Fruit fly (Drosophila melanogaster): ENCODE results near the gene SPE.
A peak's percentile ranks its signal among the peaks of the same experiment; 100 is the strongest.

Gene SPE

DNA sequence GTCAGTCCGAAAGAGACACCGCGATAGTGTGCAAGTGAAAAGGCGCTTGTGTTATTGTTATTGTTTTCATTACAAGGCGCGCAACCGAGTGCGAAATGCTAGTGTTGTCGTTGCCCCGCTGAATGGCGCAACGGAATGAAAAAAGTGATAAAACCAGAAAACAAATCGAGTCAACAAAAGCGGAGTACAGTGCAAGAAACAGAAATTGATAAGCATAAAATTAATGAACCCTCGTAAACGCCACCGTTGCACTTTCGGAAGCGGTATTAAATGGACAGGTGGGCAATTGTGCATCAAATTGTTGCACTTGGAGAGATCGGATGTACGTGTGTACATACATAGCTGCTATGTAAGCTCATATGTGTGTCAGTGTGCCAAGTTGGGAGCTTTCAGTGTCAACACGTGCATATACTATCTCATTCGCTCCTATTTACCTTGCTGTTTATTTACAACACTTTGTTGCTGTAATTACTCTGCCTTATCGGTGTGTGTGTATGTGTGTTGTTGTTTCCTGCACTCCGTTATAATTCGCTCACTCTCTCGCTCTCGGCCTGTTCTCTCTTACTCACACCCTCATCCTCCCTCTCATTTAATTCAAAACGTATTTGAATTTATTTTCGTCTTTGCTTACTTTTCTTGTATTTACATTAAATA, 37.5 kb downstream of the SPE start (continued):
- TF ChIP-seq Hr4 (GFP tag; optimal IDR thresholded peaks at IDR 0.05): peak; percentile 56
- peak; percentile 71 for TF ChIP-seq CG15336 (GFP tag; IDR thresholded peaks at IDR 0.05)
- TF ChIP-seq CG4318 (GFP tag; optimal IDR thresholded peaks at IDR 0.05): no peak
- TF ChIP-seq svp (GFP tag): peak; percentile 75
- peak; percentile 6 for TF ChIP-seq dac (GFP tag; optimal IDR thresholded peaks at IDR 0.05)
- peak; percentile 61 for TF ChIP-seq CG3919 (GFP tag; optimal IDR thresholded peaks at IDR 0.05)
- TF ChIP-seq Eip78C (GFP tag): peak; percentile 91
- TF ChIP-seq CG6163 (GFP tag; IDR thresholded peaks at IDR 0.05): peak; percentile 65
- TF ChIP-seq pdm3 (GFP tag; optimal IDR thresholded peaks at IDR 0.05): peak; percentile 26
- no peak for TF ChIP-seq cyc (GFP tag; optimal IDR thresholded peaks at IDR 0.05)
- no peak for TF ChIP-seq fd59A (GFP tag; optimal IDR thresholded peaks at IDR 0.05)
- TF ChIP-seq CG31627 (GFP tag; optimal IDR thresholded peaks at IDR 0.05): no peak
- peak; percentile 17 for TF ChIP-seq esn (GFP tag; optimal IDR thresholded peaks at IDR 0.05)
- peak; percentile 33 for TF ChIP-seq Sox102F (GFP tag; optimal IDR thresholded peaks at IDR 0.05)
- peak; percentile 78 for TF ChIP-seq CG7368 (GFP tag; optimal IDR thresholded peaks at IDR 0.05)
- TF ChIP-seq Sox14 (GFP tag; optimal IDR thresholded peaks at IDR 0.05): peak; percentile 36
- peak; percentile 46 for TF ChIP-seq CG11762 (GFP tag; optimal IDR thresholded peaks at IDR 0.05; ENCODE audit: insufficient read depth)

DNA sequence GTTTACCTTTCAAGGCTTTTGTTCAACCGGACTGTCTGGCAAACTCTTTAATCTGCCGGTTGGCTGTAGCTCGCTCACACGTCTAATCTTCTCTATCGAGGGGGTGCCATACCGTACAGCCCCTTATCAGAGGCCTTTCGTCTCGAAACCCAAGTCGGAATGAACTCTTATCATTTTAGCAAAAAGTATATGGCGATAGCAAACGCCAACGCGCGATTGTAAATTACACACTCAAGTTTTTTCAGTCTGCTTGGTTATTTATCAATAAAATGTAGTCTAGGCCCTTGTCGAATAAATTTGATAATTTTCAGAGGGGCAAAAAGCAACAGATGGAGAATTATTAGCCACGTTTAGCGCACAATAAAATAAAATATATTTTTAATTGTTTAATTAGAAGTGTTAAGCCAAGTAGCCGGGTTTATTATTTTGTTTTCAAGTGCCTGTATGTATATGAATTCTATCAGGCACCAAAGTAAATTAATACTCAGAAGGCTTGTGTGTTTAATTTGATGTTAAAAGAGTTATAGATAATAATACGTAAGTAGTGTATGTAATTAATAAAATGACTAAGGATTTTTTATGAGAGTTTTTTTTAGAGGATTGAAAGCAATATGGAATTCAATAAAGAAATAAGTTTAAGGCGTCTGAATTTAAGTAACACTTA, 38.9 kb downstream of the SPE start:
- TF ChIP-seq CG16779 (tag; optimal IDR thresholded peaks at IDR 0.05) (no peak), CG10669 (GFP tag; optimal IDR thresholded peaks at IDR 0.05) (no peak), fkh (GFP tag; optimal IDR thresholded peaks at IDR 0.05) (peak; percentile 34), Eip75B (GFP tag; optimal IDR thresholded peaks at IDR 0.05) (no peak), svp (GFP tag) (peak; percentile 83), Eip93F (GFP tag; optimal IDR thresholded peaks at IDR 0.05) (peak; percentile 75), CG31627 (GFP tag; optimal IDR thresholded peaks at IDR 0.05) (no peak), Eip78C (GFP tag) (peak; percentile 1), esn (GFP tag; optimal IDR thresholded peaks at IDR 0.05) (no peak), eg (GFP tag; IDR thresholded peaks at IDR 0.05) (no peak), CG11762 (GFP tag; optimal IDR thresholded peaks at IDR 0.05; ENCODE audit: insufficient read depth) (no peak), vri (GFP tag; optimal IDR thresholded peaks at IDR 0.05) (peak; percentile 72)

DNA sequence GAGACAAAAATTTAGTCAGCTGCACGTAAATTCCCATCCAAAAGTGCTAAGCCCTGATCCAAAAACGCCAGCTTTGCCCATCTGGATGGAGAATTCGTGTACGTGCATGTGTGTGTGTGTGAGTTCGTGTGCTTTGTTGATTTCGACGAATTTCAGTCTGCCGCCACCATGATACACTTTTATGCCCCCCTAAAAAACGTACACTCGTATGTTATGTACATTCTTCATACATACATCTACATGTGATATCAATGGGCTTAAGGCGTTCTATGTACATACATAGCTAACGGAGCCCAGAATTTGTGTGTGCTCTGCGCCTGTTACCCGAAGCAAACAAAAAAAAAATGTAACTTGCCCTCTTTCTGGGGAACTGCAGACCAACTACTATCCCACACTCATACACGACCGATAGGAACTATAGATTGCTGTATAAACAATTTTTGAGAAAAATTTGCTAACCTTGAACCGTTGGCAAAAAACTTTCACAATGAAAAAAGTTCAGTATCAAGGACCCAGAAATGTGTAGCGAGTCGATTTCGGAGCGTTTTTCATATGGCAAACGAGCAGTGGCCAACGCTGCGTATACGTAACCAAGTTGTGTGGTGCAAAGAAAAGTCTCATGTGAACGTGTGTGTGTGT, 39.8 kb downstream of the SPE start:
- no peak for TF ChIP-seq CG6163 (GFP tag; IDR thresholded peaks at IDR 0.05)
- TF ChIP-seq esn (GFP tag; optimal IDR thresholded peaks at IDR 0.05): no peak
- TF ChIP-seq Sox102F (GFP tag; optimal IDR thresholded peaks at IDR 0.05): no peak
- TF ChIP-seq CG4318 (GFP tag; optimal IDR thresholded peaks at IDR 0.05): no peak
- no peak for TF ChIP-seq Sox14 (GFP tag; optimal IDR thresholded peaks at IDR 0.05)
- no peak for TF ChIP-seq CG6808 (GFP tag; optimal IDR thresholded peaks at IDR 0.05)
- no peak for TF ChIP-seq Gug (GFP tag; IDR thresholded peaks at IDR 0.05)
- no peak for TF ChIP-seq dac (GFP tag; optimal IDR thresholded peaks at IDR 0.05)
- no peak for TF ChIP-seq CG11294 (GFP tag; IDR thresholded peaks at IDR 0.05)
- no peak for TF ChIP-seq CG3032 (tag; optimal IDR thresholded peaks at IDR 0.05)
- TF ChIP-seq spab (GFP tag; optimal IDR thresholded peaks at IDR 0.05): no peak
- TF ChIP-seq CG11902 (GFP tag; optimal IDR thresholded peaks at IDR 0.05): no peak
- TF ChIP-seq Blimp-1 (GFP tag; optimal IDR thresholded peaks at IDR 0.05): no peak
- no peak for TF ChIP-seq CG15336 (GFP tag; IDR thresholded peaks at IDR 0.05)
- TF ChIP-seq fd85E (GFP tag; optimal IDR thresholded peaks at IDR 0.05): no peak
- peak; percentile 74 for TF ChIP-seq svp (GFP tag)
- no peak for TF ChIP-seq Sox15 (GFP tag; optimal IDR thresholded peaks at IDR 0.05)
- TF ChIP-seq Hr4 (GFP tag; optimal IDR thresholded peaks at IDR 0.05): no peak
- TF ChIP-seq CG10669 (GFP tag; optimal IDR thresholded peaks at IDR 0.05): no peak
- no peak for TF ChIP-seq Smox (GFP tag; optimal IDR thresholded peaks at IDR 0.05)
- TF ChIP-seq acj6 (GFP tag; optimal IDR thresholded peaks at IDR 0.05): no peak
- TF ChIP-seq Met (GFP tag; optimal IDR thresholded peaks at IDR 0.05): no peak
- no peak for TF ChIP-seq Hr38 (GFP tag; optimal IDR thresholded peaks at IDR 0.05)
- TF ChIP-seq Eip78C (GFP tag): peak; percentile 42
- TF ChIP-seq vri (GFP tag; optimal IDR thresholded peaks at IDR 0.05): peak; percentile 44
- peak; percentile 92 for TF ChIP-seq fkh (GFP tag; optimal IDR thresholded peaks at IDR 0.05)
- TF ChIP-seq Ets96B (tag; optimal IDR thresholded peaks at IDR 0.05): no peak

Measured in whole organism, prepupa.